Worm (Caenorhabditis elegans) whole organism, late embryonic: Measurements from ENCODE around the gene rps-21.

ENCODE experiments used
- C08G9.2 ChIP-seq: sonication (generic microtip); optimal IDR thresholded peaks from 2 replicates; lab custom pipeline; 2016; ENCODE audit warnings: mild to moderate bottlenecking, missing genetic modification characterization, moderate library complexity, missing compliant biosample characterization
- C38D4.7 ChIP-seq: fragments of 200-800 bp; sonication (Bioruptor generic); optimal IDR thresholded peaks from 2 replicates; lab custom pipeline; 2018; ENCODE audit warnings: mild to moderate bottlenecking, missing genetic modification characterization, moderate library complexity, missing compliant biosample characterization
- K09A11.1 ChIP-seq: sonication (generic microtip); optimal IDR thresholded peaks from 2 replicates; lab custom pipeline; 2017; ENCODE audit warnings: antibody characterized with exemption, mild to moderate bottlenecking, missing genetic modification characterization, missing compliant biosample characterization; ENCODE audit not compliant: insufficient read depth
- ama-1 ChIP-seq: fragments of 150-350 bp; optimal IDR thresholded peaks from 2 replicates; lab custom pipeline; 2014
- ceh-2 ChIP-seq: sonication (generic microtip); optimal IDR thresholded peaks from 2 replicates; lab custom pipeline; 2016; ENCODE audit warnings: missing genotype, missing genetic modification characterization, missing compliant biosample characterization
- ceh-24 ChIP-seq: sonication (generic microtip); optimal IDR thresholded peaks from 2 replicates; lab custom pipeline; 2016; ENCODE audit warnings: mild to moderate bottlenecking, missing genetic modification characterization, missing compliant biosample characterization
- dmd-4 ChIP-seq: sonication (generic microtip); optimal IDR thresholded peaks from 2 replicates; lab custom pipeline; 2016; ENCODE audit warnings: borderline replicate concordance, missing genetic modification characterization, missing compliant biosample characterization
- dve-1 ChIP-seq: sonication (generic microtip); optimal IDR thresholded peaks from 2 replicates; lab custom pipeline; 2017; ENCODE audit warnings: antibody characterized with exemption, mild to moderate bottlenecking, missing genetic modification characterization, missing compliant biosample characterization
- elt-2 ChIP-seq: sonication (generic microtip); optimal IDR thresholded peaks from 2 replicates; lab custom pipeline; 2016; ENCODE audit warnings: missing genetic modification reagents, missing genetic modification characterization, missing compliant biosample characterization
- hlh-30 ChIP-seq: sonication (generic microtip); optimal IDR thresholded peaks from 2 replicates; lab custom pipeline; 2017; ENCODE audit warnings: antibody characterized with exemption, missing genetic modification characterization, missing compliant biosample characterization; ENCODE audit not compliant: insufficient read depth
- pha-4 ChIP-seq: fragments of 150-350 bp; optimal IDR thresholded peaks from 2 replicates; lab custom pipeline; 2018; ENCODE audit warnings: missing biosample characterization, missing genetic modification reagents, missing genetic modification characterization
- pqm-1 ChIP-seq: sonication (generic microtip); optimal IDR thresholded peaks from 2 replicates; lab custom pipeline; 2016; ENCODE audit warnings: missing genetic modification characterization, missing compliant biosample characterization

- TF ChIP-seq dve-1 (tag; lab: Kevin White, UChicago): no peak
- TF ChIP-seq dmd-4 (tag; lab: Kevin White, UChicago): no peak
- TF ChIP-seq C38D4.7 (GFP tag; lab: Kevin White, UChicago): no peak
- TF ChIP-seq ama-1: no peak
- TF ChIP-seq ceh-2 (tag; lab: Kevin White, UChicago): no peak
- no peak for TF ChIP-seq ceh-24
- TF ChIP-seq K09A11.1 (tag; lab: Kevin White, UChicago): no peak
- no peak for TF ChIP-seq C08G9.2
- TF ChIP-seq pqm-1 (tag; lab: Kevin White, UChicago): no peak
- no peak for TF ChIP-seq pha-4 (tag; lab: Kevin White, UChicago)
- TF ChIP-seq hlh-30: no peak
- no peak for TF ChIP-seq elt-2 (tag; lab: Kevin White, UChicago)
These were observed 22.6 kb upstream of the rps-21 start for ce11 chrIII:7212028-7212427.
